Fruit fly (Drosophila melanogaster): ENCODE measurements around the gene wac.

wac gene

DNA sequence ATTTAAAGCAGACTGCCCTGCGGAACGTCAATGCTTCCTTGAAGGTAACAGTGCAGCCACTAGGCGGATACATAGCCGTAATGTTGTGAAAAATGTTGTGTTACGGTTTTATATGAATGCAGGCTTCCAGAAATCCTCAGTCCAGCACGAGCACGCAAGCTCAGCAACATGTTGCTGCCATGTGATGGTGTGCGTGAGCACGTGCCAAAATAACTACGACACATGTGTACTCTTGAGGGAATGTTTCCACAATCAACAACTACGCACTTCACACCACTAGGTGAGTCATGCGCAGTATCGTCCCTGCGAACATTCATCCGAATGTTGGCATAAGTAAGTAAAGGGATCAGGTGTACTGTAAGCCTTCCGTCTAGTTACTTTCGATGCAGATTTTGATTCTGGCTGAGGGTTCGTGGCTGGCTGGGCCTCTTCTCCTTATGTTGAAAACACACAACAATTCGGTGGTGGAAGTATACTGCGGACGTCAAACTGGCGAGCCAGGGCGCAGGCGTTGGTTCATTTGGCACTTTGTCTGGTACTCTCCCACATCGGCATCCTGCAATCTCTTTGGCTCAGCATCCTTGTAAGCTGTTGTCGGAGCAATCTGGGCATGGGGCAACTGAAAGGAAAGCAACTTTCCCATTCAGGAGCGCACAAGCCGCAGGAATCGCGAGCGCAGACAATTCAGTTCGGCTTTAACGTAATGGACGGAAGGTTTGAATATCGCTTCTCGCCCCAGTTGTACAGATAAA is 18.9 kb downstream of the wac start, which contains the start of gene RhoGEF3:
Gene RhoGEF3, plus strand, starts transcription at position 702 of the 752 bp plus-strand sequence.
- TF ChIP-seq CG17801 (GFP tag; optimal IDR thresholded peaks at IDR 0.05; ENCODE audit: partially characterized antibody): no peak

DNA sequence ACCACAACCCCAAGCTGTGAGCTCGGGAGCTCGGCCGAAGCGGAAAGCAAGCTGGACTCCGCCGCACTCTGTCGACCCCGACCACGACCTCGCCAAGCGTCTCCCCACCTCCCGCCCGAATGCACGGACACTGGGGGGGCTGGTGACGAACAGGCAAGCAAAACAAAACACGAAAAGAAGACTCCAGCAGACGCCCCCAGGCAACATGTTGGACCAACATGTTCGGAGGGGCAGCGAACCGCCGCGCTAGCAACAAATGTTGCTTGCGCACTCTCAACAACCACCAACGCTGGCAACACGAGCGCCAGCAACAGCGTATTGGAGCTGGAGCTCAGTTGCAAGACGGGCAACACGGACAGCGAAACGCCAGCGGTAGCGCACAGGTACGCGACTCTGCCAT is 24.3 kb downstream of the wac start:
- no peak for TF ChIP-seq CG17801 (GFP tag; optimal IDR thresholded peaks at IDR 0.05; ENCODE audit: partially characterized antibody)

DNA sequence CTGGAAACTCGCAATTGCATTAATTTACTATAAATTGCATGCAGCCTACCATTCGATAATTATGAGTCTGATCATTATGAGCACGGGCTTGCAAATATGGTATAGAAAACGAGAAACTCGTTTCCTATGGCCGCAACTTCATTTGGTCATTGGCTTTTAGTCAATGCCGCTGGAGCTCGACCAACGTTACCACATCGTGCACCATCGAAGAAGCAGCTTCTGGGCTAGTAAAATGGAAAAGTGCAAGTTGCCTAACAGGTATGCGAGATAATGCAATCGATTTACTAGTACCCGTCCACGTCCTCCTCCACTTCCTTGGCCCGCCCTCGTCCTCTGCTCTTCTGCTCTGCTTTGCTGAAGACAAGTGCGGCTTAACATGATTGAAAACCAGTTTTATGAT is 26.3 kb downstream of the wac start:
- no peak for TF ChIP-seq CG17801 (GFP tag; optimal IDR thresholded peaks at IDR 0.05; ENCODE audit: partially characterized antibody)

DNA sequence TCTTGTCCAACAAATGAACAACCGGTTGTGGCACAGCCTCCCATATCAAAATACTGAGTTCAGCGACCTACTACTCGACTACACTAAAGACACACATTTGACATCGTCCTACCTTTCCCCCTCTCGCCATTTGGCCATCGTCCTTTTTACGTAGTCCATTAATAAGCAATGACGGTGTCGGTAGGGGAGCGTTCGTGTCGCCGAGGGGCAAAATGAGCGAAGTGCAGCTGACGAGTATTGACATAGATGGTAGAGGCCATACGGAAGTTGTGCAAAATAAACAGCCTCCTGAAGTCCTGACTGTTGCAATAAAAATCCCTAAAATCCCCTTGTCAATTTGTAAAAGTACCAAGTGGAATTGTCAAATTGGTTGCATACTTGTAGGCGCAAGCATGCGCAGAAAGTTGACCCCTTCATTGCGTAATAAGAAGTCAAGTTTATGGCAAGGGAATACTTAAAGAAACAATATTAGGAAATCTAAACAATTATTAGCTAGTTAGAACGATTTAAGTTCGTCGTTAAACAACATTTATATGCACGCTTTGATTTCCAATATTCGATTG is 33.7 kb downstream of the wac start:
- TF ChIP-seq CG17801 (GFP tag; optimal IDR thresholded peaks at IDR 0.05; ENCODE audit: partially characterized antibody): no peak

DNA sequence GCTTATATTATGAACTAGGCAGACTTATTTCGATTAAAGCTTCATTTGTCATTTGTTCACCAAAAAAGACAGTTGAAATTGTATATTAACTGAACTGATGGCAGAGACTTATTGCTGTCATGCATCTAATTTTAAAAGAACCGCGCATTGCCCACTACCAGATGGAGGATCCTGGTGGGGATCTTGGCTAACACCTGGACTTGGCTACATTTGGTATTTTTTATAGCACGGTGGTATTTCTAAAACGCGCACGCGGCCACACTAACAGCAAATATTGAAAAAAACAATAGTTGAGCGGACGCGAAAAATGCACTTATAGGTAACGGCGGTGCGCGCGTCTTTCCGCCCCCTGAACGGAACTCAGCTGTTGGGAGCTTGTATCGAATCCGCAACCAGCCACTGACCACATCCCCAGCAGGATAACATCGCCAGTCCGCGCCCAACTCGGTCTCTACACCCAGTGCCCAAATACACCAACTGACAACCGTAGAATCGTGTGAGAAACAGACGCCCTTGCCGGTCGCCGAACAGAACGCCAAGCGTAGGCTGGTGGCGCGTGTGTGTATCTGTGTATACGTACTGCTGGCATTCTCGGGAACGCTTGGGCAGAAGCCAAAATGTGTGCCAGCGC is 34.3 kb downstream of the wac start:
- peak; percentile 69 for TF ChIP-seq CG17801 (GFP tag; optimal IDR thresholded peaks at IDR 0.05; ENCODE audit: partially characterized antibody)

DNA sequence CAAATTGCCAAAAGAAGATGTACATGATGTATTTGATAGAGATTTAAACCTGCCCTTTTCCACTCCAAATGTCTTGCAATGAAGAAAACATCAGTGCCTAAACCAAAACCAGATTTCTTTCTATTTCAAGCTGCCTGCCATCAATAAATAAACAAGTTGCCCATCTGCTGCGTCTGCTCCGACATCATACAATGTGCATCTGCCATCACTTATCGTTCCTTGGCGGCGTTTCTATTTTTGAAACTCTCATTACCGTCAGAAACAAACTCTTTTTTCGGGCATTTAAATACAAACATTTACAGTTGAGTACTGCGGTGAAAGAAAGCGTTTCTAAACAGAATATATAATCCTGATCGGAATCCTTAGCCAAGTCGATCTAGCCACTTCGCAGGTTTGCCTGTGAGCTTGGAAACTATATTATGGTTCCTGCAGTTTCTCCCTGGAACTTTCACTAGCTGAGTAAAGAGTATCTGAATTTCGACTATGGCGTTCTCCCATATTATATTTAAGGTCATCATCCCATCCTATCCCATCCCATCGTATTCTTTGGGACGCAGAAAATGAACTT is 36.9 kb downstream of the wac start:
- no peak for TF ChIP-seq CG17801 (GFP tag; optimal IDR thresholded peaks at IDR 0.05; ENCODE audit: partially characterized antibody)

DNA sequence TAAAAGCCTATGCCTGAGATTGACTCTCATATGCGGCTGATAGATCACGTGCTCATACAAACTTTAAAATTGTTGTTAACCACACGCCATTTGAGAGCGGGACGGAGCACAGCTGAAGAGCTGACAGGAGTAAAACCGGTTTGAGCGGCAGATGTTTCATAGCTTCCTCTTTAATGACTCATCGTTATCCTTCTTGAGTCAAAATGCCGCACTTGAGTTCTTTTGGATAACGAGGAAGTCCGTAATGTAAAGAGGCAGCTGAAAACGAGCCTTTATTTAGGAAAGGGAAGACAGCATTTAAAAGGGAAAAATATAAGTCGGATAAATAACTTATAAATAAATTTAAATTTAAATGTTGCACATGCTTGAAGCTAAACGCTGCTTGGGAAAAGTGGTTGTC is 39.3 kb downstream of the wac start:
- TF ChIP-seq CG17801 (GFP tag; optimal IDR thresholded peaks at IDR 0.05; ENCODE audit: partially characterized antibody): no peak

DNA sequence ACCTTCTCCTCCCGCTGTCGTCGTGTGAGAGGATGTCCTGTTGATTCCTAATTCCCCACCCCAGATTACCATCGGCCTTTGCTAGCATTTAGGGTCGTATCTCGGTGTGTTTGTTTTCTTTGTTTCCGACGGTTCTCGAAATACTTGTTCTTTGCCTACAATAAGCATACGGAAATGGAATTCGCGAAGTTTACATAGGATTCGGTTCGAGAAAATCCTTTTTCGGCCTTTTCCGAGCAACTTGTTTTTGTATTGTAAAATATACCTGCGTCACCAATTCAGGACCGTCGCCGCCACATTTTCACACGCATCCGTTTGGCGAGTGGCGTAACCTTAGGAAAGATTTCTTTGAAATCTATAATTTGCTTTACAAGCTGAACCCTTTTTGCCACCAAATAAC is 40.5 kb downstream of the wac start:
- TF ChIP-seq CG17801 (GFP tag; optimal IDR thresholded peaks at IDR 0.05; ENCODE audit: partially characterized antibody): no peak

DNA sequence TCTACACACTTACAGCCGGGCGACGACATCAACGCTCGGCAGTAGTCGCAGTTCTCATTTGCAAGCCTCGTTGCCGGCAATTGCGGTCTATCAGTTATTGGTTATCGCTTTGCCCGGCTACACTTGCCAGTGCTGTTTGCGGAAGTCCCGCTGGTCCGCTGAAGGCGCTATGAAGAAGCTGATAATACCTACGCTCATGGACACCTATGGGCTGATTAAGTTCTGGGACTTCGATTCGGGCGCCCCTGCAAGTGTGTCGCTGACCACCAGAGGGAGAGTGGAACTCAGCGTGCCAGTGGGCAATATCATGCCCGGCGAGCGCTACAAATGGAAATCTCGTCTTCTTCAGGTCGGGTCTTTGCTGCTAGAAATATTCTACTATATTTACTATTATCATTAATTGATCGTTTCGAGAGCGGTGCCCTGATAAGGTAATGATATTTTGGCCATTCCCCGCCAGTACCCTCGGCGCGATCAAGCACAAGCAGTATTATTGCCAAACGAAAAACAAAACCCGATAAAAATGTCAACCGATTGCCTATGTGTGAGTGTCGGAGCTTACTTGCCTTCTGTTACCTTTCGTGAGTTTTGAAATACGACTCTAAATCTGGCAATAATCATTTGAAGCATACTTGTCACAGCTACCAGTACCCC is 42.1 kb downstream of the wac start:
- TF ChIP-seq CG17801 (GFP tag; optimal IDR thresholded peaks at IDR 0.05; ENCODE audit: partially characterized antibody): no peak

Measured in ovary, adult (tissue).